Worm (Caenorhabditis elegans) whole organism, L4 larva: ENCODE data around the gene B0546.3.

Experiments used
- F10B5.3 ChIP-seq: sonication (generic microtip); optimal IDR thresholded peaks from 2 replicates; lab custom pipeline; 2016; ENCODE audit warnings: mild to moderate bottlenecking, missing genetic modification characterization, missing compliant biosample characterization
- F49E8.2 ChIP-seq: sonication (generic microtip); optimal IDR thresholded peaks from 2 replicates; lab custom pipeline; 2016; ENCODE audit warnings: missing compliant biosample characterization, mild to moderate bottlenecking, missing genetic modification characterization, borderline replicate concordance
- T26A8.4 ChIP-seq: fragments of 200-800 bp; sonication (Bioruptor generic); IDR thresholded peaks from 2 replicates; pipeline ENCODE4 v1.3.6; 2022; ENCODE audit warnings: missing genetic modification characterization, missing compliant biosample characterization
- ZK337.2 ChIP-seq: fragments of 200-800 bp; sonication (Bioruptor generic); IDR thresholded peaks from 2 replicates; pipeline ENCODE4 v1.3.6; 2022; ENCODE audit warnings: missing genetic modification reagents, missing genetic modification characterization, missing compliant biosample characterization
- ZK546.5 ChIP-seq, 2 experiments: sonication (generic microtip); optimal IDR thresholded peaks; 2 replicates each; lab custom pipeline; 2017; ENCODE audit warnings: missing biosample characterization in 2 of 2, missing genetic modification characterization in 2 of 2
- aha-1 ChIP-seq: fragments of 150-350 bp; peaks from one replicate; lab custom pipeline; 2014; ENCODE audit warnings: missing biosample characterization, missing genetic modification characterization
- attf-4 ChIP-seq: sonication (generic microtip); optimal IDR thresholded peaks from 3 replicates; lab custom pipeline; 2017; ENCODE audit warnings: missing biosample characterization, missing genetic modification characterization
- ceh-20 ChIP-seq: fragments of 200-800 bp; sonication (Bioruptor generic); IDR thresholded peaks from 2 replicates; pipeline ENCODE4 v1.3.6; 2022; ENCODE audit warnings: missing genetic modification reagents, missing genetic modification characterization, missing compliant biosample characterization
- ceh-28 ChIP-seq: fragments of 150-350 bp; optimal IDR thresholded peaks from 2 replicates; lab custom pipeline; 2014; ENCODE audit warnings: missing biosample characterization, missing genetic modification reagents, missing genetic modification characterization
- ceh-62 ChIP-seq: sonication (generic microtip); optimal IDR thresholded peaks from 2 replicates; lab custom pipeline; 2017; ENCODE audit warnings: missing biosample characterization, missing genetic modification characterization
- cey-2 ChIP-seq: sonication (generic microtip); optimal IDR thresholded peaks from 3 replicates; lab custom pipeline; 2017; ENCODE audit warnings: missing genetic modification characterization, mild to moderate bottlenecking, missing compliant biosample characterization, antibody characterized with exemption, borderline replicate concordance; ENCODE audit not compliant: insufficient read depth
- daf-16 ChIP-seq, 3 experiments: sonication (generic microtip); optimal IDR thresholded peaks; 2 replicates each; lab custom pipeline; 2016 to 2017; ENCODE audit warnings: missing genetic modification characterization in 3 of 3, missing genetic modification reagents in 3 of 3, mild to moderate bottlenecking in 2 of 3, missing compliant biosample characterization in 2 of 3, missing biosample characterization in 1 of 3, moderate library complexity in 1 of 3
- daf-19 ChIP-seq: fragments of 200-800 bp; sonication (Bioruptor generic); conservative IDR thresholded peaks from 2 replicates; pipeline ENCODE4 v1.3.6; 2022; ENCODE audit warnings: missing genetic modification characterization, missing compliant biosample characterization
- daf-8 ChIP-seq: fragments of 200-800 bp; sonication (Bioruptor generic); IDR thresholded peaks from 2 replicates; pipeline ENCODE4 v1.3.6; 2022; ENCODE audit warnings: missing genetic modification characterization, missing compliant biosample characterization
- dpl-1 ChIP-seq: fragments of 150-350 bp; optimal IDR thresholded peaks from 2 replicates; lab custom pipeline; 2014; ENCODE audit warnings: missing biosample characterization, missing genetic modification reagents, missing genetic modification characterization
- egl-27 ChIP-seq: sonication (generic microtip); optimal IDR thresholded peaks from 3 replicates; lab custom pipeline; 2017; ENCODE audit warnings: missing biosample characterization, missing genetic modification reagents, missing genetic modification characterization
- fkh-10 ChIP-seq: fragments of 150-350 bp; optimal IDR thresholded peaks from 2 replicates; lab custom pipeline; 2014; ENCODE audit warnings: missing biosample characterization, missing genetic modification reagents, missing genetic modification characterization
- hif-1 ChIP-seq, 2 experiments: sonication (generic microtip); optimal IDR thresholded peaks; 2 replicates each; lab custom pipeline; 2016 to 2017; ENCODE audit warnings: missing compliant biosample characterization in 2 of 2, missing genetic modification characterization in 2 of 2, missing genetic modification reagents in 2 of 2, missing genotype in 2 of 2, mild to moderate bottlenecking in 1 of 2
- hlh-11 ChIP-seq: fragments of 200-800 bp; sonication (Bioruptor generic); optimal IDR thresholded peaks from 2 replicates; lab custom pipeline; 2018; ENCODE audit warnings: mild to moderate bottlenecking, missing genetic modification characterization, missing compliant biosample characterization
- hlh-30 ChIP-seq: sonication (generic microtip); optimal IDR thresholded peaks from 2 replicates; lab custom pipeline; 2017; ENCODE audit warnings: antibody characterized with exemption, mild to moderate bottlenecking, missing genetic modification characterization, missing compliant biosample characterization; ENCODE audit not compliant: insufficient read depth
- hmg-1.1 ChIP-seq: fragments of 200-800 bp; sonication (Bioruptor generic); IDR thresholded peaks from 2 replicates; pipeline ENCODE4 v1.3.6; 2022; ENCODE audit warnings: missing genetic modification reagents, missing genetic modification characterization, missing compliant biosample characterization
- lin-13 ChIP-seq: fragments of 150-350 bp; optimal IDR thresholded peaks from 2 replicates; lab custom pipeline; 2014; ENCODE audit warnings: missing biosample characterization, missing genetic modification reagents, missing genetic modification characterization
- lsy-2 ChIP-seq, 2 experiments: fragments of 150-350 bp in 1 of 2; sonication (generic microtip) in 1 of 2; optimal IDR thresholded peaks; 2 replicates each; lab custom pipeline; 2014 to 2017; ENCODE audit warnings: missing biosample characterization in 2 of 2, missing genetic modification characterization in 2 of 2
- madf-9 ChIP-seq: fragments of 200-800 bp; sonication (Bioruptor generic); conservative IDR thresholded peaks from 2 replicates; pipeline ENCODE4 v1.3.6; 2022; ENCODE audit warnings: missing genetic modification reagents, missing genetic modification characterization, missing compliant biosample characterization
- mdt-29 ChIP-seq: fragments of 200-800 bp; sonication (Bioruptor generic); IDR thresholded peaks from 2 replicates; pipeline ENCODE4 v1.3.6; 2022; ENCODE audit warnings: missing genetic modification reagents, missing genetic modification characterization, missing compliant biosample characterization
- mep-1 ChIP-seq: fragments of 150-350 bp; sonication (generic microtip); optimal IDR thresholded peaks from 3 replicates; lab custom pipeline; 2014; ENCODE audit warnings: missing biosample characterization, missing genetic modification characterization
- mes-2 ChIP-seq: sonication (generic microtip); optimal IDR thresholded peaks from 2 replicates; lab custom pipeline; 2016; ENCODE audit warnings: missing genotype, mild to moderate bottlenecking, missing genetic modification characterization, missing compliant biosample characterization; ENCODE audit not compliant: poor library complexity, severe bottlenecking
- nhr-10 ChIP-seq: fragments of 150-350 bp; optimal IDR thresholded peaks from 2 replicates; lab custom pipeline; 2014; ENCODE audit warnings: missing biosample characterization, missing genetic modification characterization
- nhr-102 ChIP-seq: sonication (generic microtip); optimal IDR thresholded peaks from 2 replicates; lab custom pipeline; 2016; ENCODE audit warnings: mild to moderate bottlenecking, missing genetic modification characterization, moderate library complexity, missing compliant biosample characterization
- nhr-11 ChIP-seq: fragments of 150-350 bp; optimal IDR thresholded peaks from 2 replicates; lab custom pipeline; 2014; ENCODE audit warnings: missing biosample characterization, missing genetic modification characterization
- nhr-25 ChIP-seq: sonication (generic microtip); optimal IDR thresholded peaks from 2 replicates; lab custom pipeline; 2017; ENCODE audit warnings: missing genetic modification characterization, mild to moderate bottlenecking, missing compliant biosample characterization, antibody characterized with exemption, moderate library complexity, borderline replicate concordance; ENCODE audit not compliant: insufficient read depth
- nhr-28 ChIP-seq: fragments of 150-350 bp; optimal IDR thresholded peaks from 2 replicates; lab custom pipeline; 2014; ENCODE audit warnings: missing biosample characterization, missing genetic modification characterization
- nhr-41 ChIP-seq: fragments of 200-800 bp; sonication (Bioruptor generic); IDR thresholded peaks from 2 replicates; pipeline ENCODE4 v1.3.6; 2022; ENCODE audit warnings: missing genetic modification reagents, missing genetic modification characterization, missing compliant biosample characterization
- pqm-1 ChIP-seq: sonication (generic microtip); optimal IDR thresholded peaks from 2 replicates; lab custom pipeline; 2017; ENCODE audit warnings: missing biosample characterization, missing genetic modification characterization
- saeg-2 ChIP-seq: fragments of 200-800 bp; sonication (Bioruptor generic); IDR thresholded peaks from 2 replicates; pipeline ENCODE4 v1.3.6; 2022; ENCODE audit warnings: missing genetic modification reagents, missing genetic modification characterization, missing compliant biosample characterization
- set-16 ChIP-seq: fragments of 200-800 bp; sonication (Bioruptor generic); IDR thresholded peaks from 2 replicates; pipeline ENCODE4 v1.3.6; 2022; ENCODE audit warnings: missing genetic modification reagents, missing genetic modification characterization, missing compliant biosample characterization
- snpc-1.2 ChIP-seq: fragments of 200-800 bp; sonication (Bioruptor generic); IDR thresholded peaks from 2 replicates; pipeline ENCODE4 v1.3.6; 2022; ENCODE audit warnings: missing genetic modification reagents, missing genetic modification characterization, missing compliant biosample characterization
- spr-1 ChIP-seq: sonication (generic microtip); optimal IDR thresholded peaks from 2 replicates; lab custom pipeline; 2016; ENCODE audit warnings: mild to moderate bottlenecking, missing genetic modification characterization, missing compliant biosample characterization
- tag-97 ChIP-seq: fragments of 200-800 bp; sonication (Bioruptor generic); IDR thresholded peaks from 2 replicates; pipeline ENCODE4 v1.3.6; 2022; ENCODE audit warnings: missing genetic modification characterization, missing compliant biosample characterization
- unc-62 ChIP-seq, 3 experiments: fragments of 150-350 bp in 1 of 3; sonication (generic microtip); optimal IDR thresholded peaks in 2 of 3; peaks in 1 of 3; 1 replicate in 1 of 3; 2 replicates in 2 of 3; lab custom pipeline; 2014 to 2017; ENCODE audit warnings: missing biosample characterization in 3 of 3, missing genetic modification characterization in 3 of 3, missing genetic modification reagents in 3 of 3, missing genotype in 1 of 3
- vab-7 ChIP-seq: fragments of 200-800 bp; sonication (Bioruptor generic); IDR thresholded peaks from 2 replicates; pipeline ENCODE4 v1.3.6; 2022; ENCODE audit warnings: missing genetic modification reagents, missing genetic modification characterization, missing compliant biosample characterization
- zag-1 ChIP-seq: fragments of 150-350 bp; optimal IDR thresholded peaks from 2 replicates; lab custom pipeline; 2014; ENCODE audit warnings: missing biosample characterization, missing genetic modification characterization
- zip-2 ChIP-seq: fragments of 150-350 bp; optimal IDR thresholded peaks from 2 replicates; lab custom pipeline; 2014; ENCODE audit warnings: missing biosample characterization, missing genetic modification characterization

Gene B0546.3

DNA sequence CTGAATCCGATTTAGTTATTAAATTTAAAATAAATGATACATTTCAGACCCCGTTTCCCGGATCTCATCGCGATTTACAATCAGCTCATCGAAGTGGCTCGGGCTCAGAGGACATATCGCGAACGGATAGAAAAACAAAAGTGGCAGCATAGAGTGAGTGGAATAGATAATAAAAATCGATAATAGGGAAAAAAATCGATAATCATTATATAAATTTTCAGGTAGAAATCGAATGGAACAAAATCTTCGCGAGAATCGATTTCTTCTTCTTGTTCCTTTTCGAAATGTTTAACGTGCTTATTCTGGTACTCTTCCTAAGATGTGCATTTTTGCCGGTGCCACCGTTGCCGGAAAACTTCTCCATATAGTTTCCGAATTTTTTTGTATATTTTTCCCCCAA, 36.1 kb upstream of the B0546.3 start:
- TF ChIP-seq snpc-1.2 (GFP tag; lab: Robert Waterston, UW) (no peak), ceh-28 (peak; percentile 61), tag-97 (GFP tag; lab: Robert Waterston, UW) (no peak), fkh-10 (GFP tag; lab: Kevin White, UChicago) (no peak), F49E8.2 (tag; lab: Kevin White, UChicago) (no peak), nhr-28 (tag; lab: Kevin White, UChicago) (no peak), F10B5.3 (no peak)

DNA sequence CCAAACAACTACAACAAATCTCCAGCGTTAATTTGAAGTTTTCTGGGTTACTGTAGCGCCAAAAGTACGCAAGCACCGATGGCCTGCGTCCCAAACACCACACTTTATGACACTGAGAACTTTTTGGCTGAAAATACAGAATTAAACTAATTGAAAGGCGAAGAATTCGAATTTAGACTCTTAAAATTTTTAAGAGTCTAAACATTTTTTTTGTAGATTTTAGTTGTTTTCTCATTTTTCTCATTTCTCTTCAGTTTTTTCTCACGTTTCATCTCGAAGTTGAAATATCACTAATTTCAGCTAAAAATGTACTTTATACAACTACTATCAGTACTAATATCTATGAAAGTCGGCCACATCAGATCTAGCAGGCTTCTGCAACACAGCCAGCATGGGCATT, 32.7 kb upstream of the B0546.3 start, which contains the start of gene lgc-9:
TSS of gene lgc-9 (plus strand) at position 301 of the 400 bp plus-strand sequence.
- no peak for TF ChIP-seq nhr-25 (tag; lab: Kevin White, UChicago)
- TF ChIP-seq hif-1 (tag; optimal IDR thresholded peaks at IDR 0.05; lab: Kevin White, UChicago), result no peak
- TF ChIP-seq lsy-2 (tag; optimal IDR thresholded peaks at IDR 0.05; lab: Kevin White, UChicago), result no peak
- TF ChIP-seq dpl-1 (GFP tag; lab: Kevin White, UChicago), result no peak
- TF ChIP-seq cey-2 (tag; lab: Kevin White, UChicago), result no peak
- TF ChIP-seq set-16, result no peak
- TF ChIP-seq attf-4 (tag; lab: Kevin White, UChicago), result no peak
- no peak for TF ChIP-seq saeg-2 (GFP tag; lab: Robert Waterston, UW)
- no peak for TF ChIP-seq nhr-28 (tag; lab: Kevin White, UChicago)
- TF ChIP-seq daf-19 (GFP tag; lab: Robert Waterston, UW), result no peak
- no peak for TF ChIP-seq nhr-41
- TF ChIP-seq nhr-11, result no peak
- TF ChIP-seq nhr-102 (tag; lab: Kevin White, UChicago), result no peak
- no peak for TF ChIP-seq ceh-62
- no peak for TF ChIP-seq snpc-1.2 (GFP tag; lab: Robert Waterston, UW)
- no peak for TF ChIP-seq vab-7 (GFP tag; lab: Robert Waterston, UW)
- no peak for TF ChIP-seq ZK546.5 (tag; optimal IDR thresholded peaks at IDR 0.05; lab: Kevin White, UChicago)
- no peak for TF ChIP-seq mep-1 (tag; lab: Kevin White, UChicago)
- no peak for TF ChIP-seq mdt-29 (GFP tag; lab: Robert Waterston, UW)
- TF ChIP-seq daf-8 (GFP tag; lab: Robert Waterston, UW), result no peak

DNA sequence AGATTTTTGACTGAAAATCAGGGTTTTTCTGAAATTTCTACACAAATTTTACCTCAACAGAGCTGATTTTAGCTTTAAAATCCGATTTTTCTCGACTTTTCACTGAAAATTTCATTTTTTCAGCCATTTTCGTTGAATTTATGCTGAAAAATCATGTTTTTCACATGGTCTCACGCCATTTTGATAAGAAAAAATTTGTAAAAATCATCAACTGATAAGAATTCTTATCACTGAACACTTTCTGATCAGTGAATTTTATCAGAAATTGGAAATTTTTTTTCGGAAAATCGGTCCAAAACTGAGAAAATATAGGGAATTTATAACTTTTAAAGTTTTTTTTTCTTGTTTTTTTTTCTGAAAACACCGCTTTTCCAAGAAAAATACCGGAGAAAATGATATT, 18.3 kb upstream of the B0546.3 start:
- TF ChIP-seq nhr-11 (no peak), pqm-1 (tag; lab: Kevin White, UChicago) (peak; percentile 49), daf-16 (GFP tag; optimal IDR thresholded peaks at IDR 0.05; lab: Kevin White, UChicago) (no peak), daf-16 (tag; optimal IDR thresholded peaks at IDR 0.05; lab: Kevin White, UChicago) (peak; percentile 2), nhr-10 (tag; lab: Kevin White, UChicago) (no peak), snpc-1.2 (GFP tag; lab: Robert Waterston, UW) (no peak), nhr-28 (tag; lab: Kevin White, UChicago) (peak; percentile 20)

DNA sequence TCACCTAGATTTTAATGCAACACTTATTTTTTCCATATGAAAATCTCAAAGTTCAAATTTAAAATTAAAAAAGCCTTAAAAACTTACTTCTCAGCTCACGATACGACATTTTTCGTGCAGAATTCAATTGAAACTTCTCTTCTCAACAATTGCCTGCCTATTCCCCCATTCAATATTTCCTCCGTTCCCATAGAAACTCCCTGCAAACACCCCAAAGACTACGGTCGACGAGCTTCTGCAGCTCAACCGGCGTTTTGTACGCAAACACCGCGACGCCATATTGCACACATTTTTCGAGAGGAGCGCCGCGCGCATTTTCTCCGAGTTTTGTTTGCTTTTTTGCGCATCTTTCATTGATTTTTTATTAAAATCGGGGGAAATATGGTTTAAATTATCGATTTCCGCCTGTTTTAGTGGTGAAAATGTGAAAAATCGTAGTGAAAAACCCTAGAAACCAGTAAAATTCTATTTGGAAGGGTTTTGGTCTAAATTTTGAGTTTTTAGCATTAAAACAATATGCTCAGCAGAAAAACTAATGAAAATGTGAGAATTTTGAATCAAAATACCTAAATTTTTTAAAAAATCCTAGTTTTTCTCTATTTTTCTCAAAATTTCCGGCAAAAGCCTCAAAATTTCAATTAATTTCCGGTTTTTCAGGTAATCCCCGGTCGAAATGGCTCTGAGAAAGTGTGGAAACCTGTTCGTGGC, 16.5 kb upstream of the B0546.3 start, which contains the start of the genes dyf-3 and pdhb-1:
TSS of gene dyf-3 (minus strand) at position 217 of the 708 bp plus-strand sequence.
TSS of gene pdhb-1 (plus strand) at position 658 of the 708 bp plus-strand sequence.
- TF ChIP-seq mes-2 (peak; percentile 73), unc-62 (GFP tag; optimal IDR thresholded peaks at IDR 0.05 in 1 of 2; lab: Kevin White, UChicago) (peak in 1 of 2 experiments; percentile 86), unc-62 (tag; optimal IDR thresholded peaks at IDR 0.05; lab: Kevin White, UChicago) (no peak), hlh-11 (tag; lab: Kevin White, UChicago) (peak; percentile 4), zip-2 (tag; lab: Kevin White, UChicago) (no peak), T26A8.4 (GFP tag; lab: Robert Waterston, UW) (no peak), hif-1 (tag; optimal IDR thresholded peaks at IDR 0.05; lab: Kevin White, UChicago) (peak in 1 of 2 experiments; percentile 34), aha-1 (tag; lab: Kevin White, UChicago) (peak; percentile 55), lin-13 (GFP tag; lab: Kevin White, UChicago) (peak; percentile 11), ZK337.2 (GFP tag; lab: Robert Waterston, UW) (no peak), ceh-20 (GFP tag; lab: Robert Waterston, UW) (no peak), zag-1 (tag; lab: Kevin White, UChicago) (no peak), madf-9 (GFP tag; lab: Robert Waterston, UW) (no peak), hlh-30 (tag; lab: Kevin White, UChicago) (peak; percentile 8), spr-1 (tag; lab: Kevin White, UChicago) (no peak), set-16 (no peak), egl-27 (tag; lab: Kevin White, UChicago) (no peak), lsy-2 (tag; optimal IDR thresholded peaks at IDR 0.05; lab: Kevin White, UChicago) (peak; percentile 0 to 94), nhr-41 (no peak), hmg-1.1 (GFP tag; lab: Robert Waterston, UW) (peak; percentile 60), F10B5.3 (no peak)
